Fruit fly (Drosophila melanogaster): ENCODE results near the gene CG10650.

The CG10650 gene

DNA sequence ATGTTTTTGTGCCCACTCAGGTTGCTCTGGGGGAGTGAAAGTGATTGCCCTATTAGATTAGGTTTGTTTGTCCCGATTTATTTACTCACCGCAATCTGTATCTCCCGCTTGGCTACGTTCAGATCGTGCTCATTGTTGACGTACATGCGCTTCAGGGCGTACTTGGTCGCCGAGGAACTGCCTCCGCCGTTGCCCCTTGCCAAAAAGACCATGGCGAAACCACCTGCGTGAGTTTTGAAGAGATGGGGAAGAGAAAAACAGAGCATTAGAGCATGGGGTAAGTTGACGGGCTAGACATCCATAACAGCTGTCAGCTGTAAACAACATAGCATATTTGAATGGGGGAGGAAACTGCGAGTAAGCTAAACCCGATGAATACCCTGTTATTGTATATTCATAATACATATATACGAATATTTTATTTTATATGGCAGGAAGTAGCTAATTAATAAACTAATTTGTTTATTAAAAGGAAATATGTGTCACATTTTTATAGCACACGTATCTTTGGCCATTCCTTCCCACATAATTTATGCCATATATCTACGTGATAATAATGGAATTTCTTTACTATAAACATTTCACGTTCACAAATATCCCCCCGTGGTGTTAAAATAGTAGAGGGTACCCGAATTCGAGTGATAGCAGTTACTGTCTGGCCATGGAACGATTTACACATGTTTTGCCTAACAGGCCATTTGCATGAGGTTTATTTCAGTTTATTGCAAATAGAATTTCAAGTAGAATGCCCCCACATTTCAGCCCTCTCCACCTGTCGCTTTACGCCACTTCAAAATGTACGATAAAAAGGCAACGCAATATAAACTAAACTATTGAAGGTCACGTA, 30.1 kb downstream of the CG10650 start (continued):
- TF ChIP-seq CG13424 (tag; optimal IDR thresholded peaks at IDR 0.05) = peak; percentile 31
- TF ChIP-seq CG6765 (GFP tag; optimal IDR thresholded peaks at IDR 0.05) = no peak
- no peak for TF ChIP-seq NK7.1 (GFP tag; optimal IDR thresholded peaks at IDR 0.05)
- TF ChIP-seq Spps (tag; optimal IDR thresholded peaks at IDR 0.05) = no peak
- no peak for TF ChIP-seq B-H1 (GFP tag; IDR thresholded peaks at IDR 0.05)
- peak; percentile 4 for TF ChIP-seq CG6854 (GFP tag; optimal IDR thresholded peaks at IDR 0.05)
- no peak for TF ChIP-seq MBD-R2 (GFP tag; IDR thresholded peaks at IDR 0.05)
- TF ChIP-seq zen (tag; optimal IDR thresholded peaks at IDR 0.05) = peak; percentile 4
- no peak for TF ChIP-seq CG16863 (GFP tag; optimal IDR thresholded peaks at IDR 0.05)
- TF ChIP-seq CG6813 (GFP tag; optimal IDR thresholded peaks at IDR 0.05) = no peak
- no peak for TF ChIP-seq hth (optimal IDR thresholded peaks at IDR 0.05)
- peak; percentile 51 for TF ChIP-seq BtbVII (GFP tag; optimal IDR thresholded peaks at IDR 0.05)
- peak; percentile 48 for TF ChIP-seq CG17568 (GFP tag; optimal IDR thresholded peaks at IDR 0.05)
- no peak for TF ChIP-seq odd (GFP tag; optimal IDR thresholded peaks at IDR 0.05)
- no peak for TF ChIP-seq kay (GFP tag; optimal IDR thresholded peaks at IDR 0.05)
- TF ChIP-seq Med (GFP tag) = peak; percentile 29
- TF ChIP-seq Hsf (GFP tag; optimal IDR thresholded peaks at IDR 0.05) = no peak
- TF ChIP-seq CG10431 (GFP tag; optimal IDR thresholded peaks at IDR 0.05) = no peak
- TF ChIP-seq row (GFP tag; IDR thresholded peaks at IDR 0.05) = peak; percentile 76
- TF ChIP-seq Jarid2 (GFP tag; optimal IDR thresholded peaks at IDR 0.05) = no peak
- peak; percentile 19; the same call in 1 of the 2 replicates for TF ChIP-seq CG9932 (GFP tag; IDR thresholded peaks at IDR 0.05)
- no peak for TF ChIP-seq CG18011 (GFP tag; optimal IDR thresholded peaks at IDR 0.05)
- peak; percentile 30 for TF ChIP-seq CG10209 (GFP tag; optimal IDR thresholded peaks at IDR 0.05)
- TF ChIP-seq fd96Cb (tag; optimal IDR thresholded peaks at IDR 0.05) = peak; percentile 34
- TF ChIP-seq CG31388 (GFP tag; optimal IDR thresholded peaks at IDR 0.05) = no peak
- TF ChIP-seq ssp (GFP tag; IDR thresholded peaks at IDR 0.05) = no peak
- TF ChIP-seq CG7839 (tag; optimal IDR thresholded peaks at IDR 0.05) = peak; percentile 49
- TF ChIP-seq croc (GFP tag; conservative IDR thresholded peaks at IDR 0.05) = no peak
- TF ChIP-seq D19A (tag; optimal IDR thresholded peaks at IDR 0.05) = peak; percentile 21
- no peak for TF ChIP-seq CG15601 (tag; optimal IDR thresholded peaks at IDR 0.05)
- TF ChIP-seq lola (GFP tag; optimal IDR thresholded peaks at IDR 0.05) = no peak
- peak; percentile 72 for TF ChIP-seq CG15011 (GFP tag; optimal IDR thresholded peaks at IDR 0.05)
- no peak for TF ChIP-seq Asciz (GFP tag; optimal IDR thresholded peaks at IDR 0.05)
- peak; percentile 6 for TF ChIP-seq B-H2 (GFP tag; optimal IDR thresholded peaks at IDR 0.05)
- no peak for TF ChIP-seq CG4854 (GFP tag; optimal IDR thresholded peaks at IDR 0.05)
- TF ChIP-seq pan (optimal IDR thresholded peaks at IDR 0.05) = peak in 1 of 2 experiments; percentile 16
- peak in 1 of 2 experiments; percentile 10 for TF ChIP-seq pan (GFP tag; optimal IDR thresholded peaks at IDR 0.05 in 1 of 2, IDR thresholded peaks at IDR 0.05 in 1 of 2)
- TF ChIP-seq cato (GFP tag; optimal IDR thresholded peaks at IDR 0.05; ENCODE audit: borderline replicate concordance) = no peak
- peak; percentile 59 for TF ChIP-seq lab (GFP tag; optimal IDR thresholded peaks at IDR 0.05)
- TF ChIP-seq sim (GFP tag; IDR thresholded peaks at IDR 0.05) = no peak
- TF ChIP-seq Nf-YB (GFP tag; optimal IDR thresholded peaks at IDR 0.05) = peak; percentile 37
- TF ChIP-seq phol (tag; optimal IDR thresholded peaks at IDR 0.05) = peak; percentile 37
- no peak for TF ChIP-seq sna (GFP tag; IDR thresholded peaks at IDR 0.05; ENCODE audit: partially characterized antibody)
- TF ChIP-seq amos (GFP tag; IDR thresholded peaks at IDR 0.05; ENCODE audit: partially characterized antibody) = no peak
- no peak for TF ChIP-seq HmgZ (tag; optimal IDR thresholded peaks at IDR 0.05)
- TF ChIP-seq pros (GFP tag; optimal IDR thresholded peaks at IDR 0.05) = no peak
- TF ChIP-seq CG1529 (GFP tag; optimal IDR thresholded peaks at IDR 0.05) = no peak
- no peak for TF ChIP-seq peb (GFP tag; IDR thresholded peaks at IDR 0.05)
- TF ChIP-seq sens (GFP tag) = peak; percentile 49

All from whole organism, embryonic.